Worm (Caenorhabditis elegans) whole organism, mixed stage, embryonic: ENCODE results near the gene Y39F10C.3.

Experiments
- mep-1 ChIP-seq: fragments of 150-350 bp; optimal IDR thresholded peaks from 2 replicates; lab custom pipeline; 2017; ENCODE audit warnings: missing biosample characterization, missing genetic modification reagents, missing genetic modification characterization, inconsistent platforms
- nhr-237 ChIP-seq: fragments of 150-350 bp; optimal IDR thresholded peaks from 2 replicates; lab custom pipeline; 2014; ENCODE audit warnings: missing biosample characterization, missing genetic modification characterization
- unc-62 ChIP-seq: fragments of 150-350 bp; optimal IDR thresholded peaks from 2 replicates; lab custom pipeline; 2014; ENCODE audit warnings: missing biosample characterization, missing genetic modification reagents, missing genetic modification characterization

DNA sequence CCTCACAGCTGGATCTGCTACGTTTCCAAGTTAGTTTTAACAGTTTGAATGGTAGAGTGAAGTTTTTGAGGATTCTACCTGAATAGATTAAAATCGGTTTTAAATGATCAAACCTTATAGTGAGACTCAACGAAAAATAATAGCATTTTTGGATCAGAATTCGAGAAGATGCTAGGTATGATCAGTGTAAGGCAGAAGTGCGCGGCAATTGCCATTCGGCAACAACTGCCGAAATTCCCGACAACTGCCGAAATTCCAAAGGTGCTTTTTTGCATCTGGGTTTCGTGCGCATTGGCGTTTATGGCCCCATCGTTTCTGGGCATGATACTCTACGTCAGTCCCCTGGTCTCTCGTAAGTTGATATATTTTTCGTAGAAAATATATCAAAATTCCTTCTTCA, 9.3 kb downstream of the Y39F10C.3 start, which contains the start of gene T02H6.6:
- no peak for TF ChIP-seq unc-62
- TF ChIP-seq mep-1, result no peak
- TF ChIP-seq nhr-237 (tag; lab: Kevin White, UChicago), result no peak
